Worm (Caenorhabditis elegans) whole organism, L2 larva: ENCODE measurements around the gene F44F4.15.

ENCODE experiments used
- C34F6.9 ChIP-seq: fragments of 150-350 bp; optimal IDR thresholded peaks from 2 replicates; lab custom pipeline; 2014; ENCODE audit warnings: missing biosample characterization, missing genetic modification characterization
- R02D3.7 ChIP-seq: fragments of 150-350 bp; optimal IDR thresholded peaks from 2 replicates; lab custom pipeline; 2014; ENCODE audit warnings: missing biosample characterization, missing genetic modification characterization
- Y55F3AM.14 ChIP-seq: fragments of 200-800 bp; sonication (Bioruptor generic); optimal IDR thresholded peaks from 2 replicates; lab custom pipeline; 2018; ENCODE audit warnings: mild to moderate bottlenecking, missing genetic modification characterization, missing compliant biosample characterization
- alr-1 ChIP-seq: fragments of 150-350 bp; optimal IDR thresholded peaks from 2 replicates; lab custom pipeline; 2014; ENCODE audit warnings: missing biosample characterization, missing genetic modification characterization
- ama-1 ChIP-seq: fragments of 150-350 bp; optimal IDR thresholded peaks from 2 replicates; lab custom pipeline; 2018; ENCODE audit warnings: inconsistent platforms
- blmp-1 ChIP-seq: sonication (generic microtip); optimal IDR thresholded peaks from 2 replicates; lab custom pipeline; 2017; ENCODE audit warnings: missing genetic modification characterization, mild to moderate bottlenecking, missing compliant biosample characterization, antibody characterized with exemption, moderate library complexity; ENCODE audit not compliant: insufficient read depth
- ceh-82 ChIP-seq: fragments of 150-350 bp; optimal IDR thresholded peaks from 2 replicates; lab custom pipeline; 2014; ENCODE audit warnings: missing biosample characterization, missing genetic modification characterization
- crh-2 ChIP-seq: sonication (generic microtip); optimal IDR thresholded peaks from 2 replicates; lab custom pipeline; 2017; ENCODE audit warnings: missing biosample characterization, missing genetic modification characterization
- egl-27 ChIP-seq: sonication (generic microtip); optimal IDR thresholded peaks from 3 replicates; lab custom pipeline; 2017; ENCODE audit warnings: missing biosample characterization, missing genetic modification reagents, missing genetic modification characterization
- elt-1 ChIP-seq: fragments of 150-350 bp; optimal IDR thresholded peaks from 2 replicates; lab custom pipeline; 2014; ENCODE audit warnings: missing biosample characterization, missing genetic modification characterization
- fos-1 ChIP-seq: fragments of 150-350 bp; optimal IDR thresholded peaks from 2 replicates; lab custom pipeline; 2014; ENCODE audit warnings: missing biosample characterization, missing genetic modification characterization
- gmeb-1 ChIP-seq: fragments of 150-350 bp; optimal IDR thresholded peaks from 2 replicates; lab custom pipeline; 2014; ENCODE audit warnings: missing biosample characterization, missing genetic modification characterization
- lin-11 ChIP-seq: fragments of 150-350 bp; sonication (generic microtip); optimal IDR thresholded peaks from 2 replicates; lab custom pipeline; 2014; ENCODE audit warnings: missing biosample characterization, missing genetic modification characterization, inconsistent platforms, mixed read lengths
- lin-13 ChIP-seq: fragments of 150-350 bp; optimal IDR thresholded peaks from 2 replicates; lab custom pipeline; 2014; ENCODE audit warnings: missing biosample characterization, missing genetic modification reagents, missing genetic modification characterization
- lin-39 ChIP-seq: fragments of 150-350 bp; optimal IDR thresholded peaks from 2 replicates; lab custom pipeline; 2014; ENCODE audit warnings: missing biosample characterization, missing genetic modification reagents, missing genetic modification characterization
- lsy-2 ChIP-seq, 2 experiments: fragments of 150-350 bp in 1 of 2; sonication (generic microtip) in 1 of 2; optimal IDR thresholded peaks; 2 replicates each; lab custom pipeline; 2014 to 2017; ENCODE audit warnings: missing biosample characterization in 2 of 2, missing genetic modification characterization in 2 of 2
- mbf-1 ChIP-seq: sonication (generic microtip); optimal IDR thresholded peaks from 2 replicates; lab custom pipeline; 2017; ENCODE audit warnings: missing biosample characterization, missing genetic modification characterization
- mdl-1 ChIP-seq, 2 experiments: fragments of 150-350 bp in 1 of 2; sonication (generic microtip) in 1 of 2; optimal IDR thresholded peaks; 2 replicates each; lab custom pipeline; 2017; ENCODE audit warnings: missing biosample characterization in 2 of 2, missing genetic modification characterization in 2 of 2
- nhr-10 ChIP-seq: sonication (generic microtip); optimal IDR thresholded peaks from 2 replicates; lab custom pipeline; 2017; ENCODE audit warnings: missing biosample characterization, missing genetic modification characterization
- nhr-12 ChIP-seq: fragments of 150-350 bp; optimal IDR thresholded peaks from 2 replicates; lab custom pipeline; 2014; ENCODE audit warnings: missing biosample characterization, missing genetic modification characterization
- nhr-129 ChIP-seq: fragments of 150-350 bp; optimal IDR thresholded peaks from 2 replicates; lab custom pipeline; 2014; ENCODE audit warnings: missing biosample characterization, missing genetic modification characterization
- nhr-25 ChIP-seq: fragments of 150-350 bp; sonication (generic microtip); optimal IDR thresholded peaks from 3 replicates; lab custom pipeline; 2014; ENCODE audit warnings: missing biosample characterization, missing genetic modification characterization
- nhr-6 ChIP-seq: fragments of 150-350 bp; optimal IDR thresholded peaks from 2 replicates; lab custom pipeline; 2014; ENCODE audit warnings: missing biosample characterization, missing genetic modification characterization
- nhr-77 ChIP-seq: fragments of 150-350 bp; optimal IDR thresholded peaks from 2 replicates; lab custom pipeline; 2014; ENCODE audit warnings: missing biosample characterization, missing genetic modification characterization
- sem-4 ChIP-seq: fragments of 150-350 bp; optimal IDR thresholded peaks from 2 replicates; lab custom pipeline; 2014; ENCODE audit warnings: missing biosample characterization, missing genetic modification reagents, missing genetic modification characterization
- skn-1 ChIP-seq: sonication (generic microtip); optimal IDR thresholded peaks from 2 replicates; lab custom pipeline; 2017; ENCODE audit warnings: missing biosample characterization, missing genetic modification characterization
- unc-39 ChIP-seq: fragments of 150-350 bp; optimal IDR thresholded peaks from 2 replicates; lab custom pipeline; 2014; ENCODE audit warnings: missing biosample characterization, missing genetic modification characterization
- unc-62 ChIP-seq: fragments of 150-350 bp; optimal IDR thresholded peaks from 2 replicates; lab custom pipeline; 2014; ENCODE audit warnings: missing biosample characterization, missing genetic modification reagents, missing genetic modification characterization
- ztf-11 ChIP-seq: sonication (generic microtip); optimal IDR thresholded peaks from 2 replicates; lab custom pipeline; 2017; ENCODE audit warnings: missing biosample characterization, missing genetic modification characterization
- ztf-4 ChIP-seq: fragments of 150-350 bp; optimal IDR thresholded peaks from 2 replicates; lab custom pipeline; 2014; ENCODE audit warnings: missing biosample characterization, missing genetic modification characterization

F44F4.15 gene

DNA sequence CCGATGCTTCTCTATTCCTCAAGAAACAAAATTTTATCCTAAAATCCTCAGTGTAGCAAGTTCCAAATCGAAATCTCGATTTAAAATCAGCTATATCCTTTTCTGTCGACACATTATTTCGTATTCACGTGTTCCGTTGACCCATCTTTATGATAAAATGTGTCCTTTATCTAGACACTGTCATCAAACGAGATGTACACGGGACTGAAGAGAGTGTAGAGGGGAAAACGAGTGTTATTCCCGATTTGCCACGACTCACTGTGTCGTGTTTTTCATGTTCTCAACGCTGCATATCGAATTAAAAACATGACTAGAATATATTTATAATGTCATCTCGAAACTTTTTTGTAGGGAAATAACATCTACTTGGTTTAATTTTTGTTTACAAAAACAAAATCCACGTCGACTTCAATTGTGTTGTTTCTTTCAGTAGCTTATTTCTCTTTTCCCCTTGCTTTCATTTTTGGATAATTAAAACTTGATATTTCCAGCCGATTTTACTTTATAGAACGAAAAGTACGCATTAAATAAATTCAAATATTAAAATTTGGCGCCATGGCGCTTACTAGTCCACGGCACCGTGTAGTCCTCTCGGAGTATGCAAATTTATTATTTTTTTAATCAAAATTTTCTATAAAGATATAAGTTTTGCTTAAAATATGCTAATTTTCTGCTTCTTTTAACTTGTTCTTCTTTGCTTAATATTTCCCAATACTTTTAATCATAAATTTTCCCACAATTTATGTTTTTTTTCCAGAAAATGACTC, 11.5 kb downstream of the F44F4.15 start, which contains the start of gene metr-1 (continued):
- TF ChIP-seq nhr-129 (tag; lab: Kevin White, UChicago) = no peak
- no peak for TF ChIP-seq nhr-6 (tag; lab: Kevin White, UChicago)
- TF ChIP-seq nhr-10 (tag; lab: Kevin White, UChicago) = no peak
- TF ChIP-seq R02D3.7 (tag; lab: Kevin White, UChicago) = no peak
- no peak for TF ChIP-seq sem-4 (tag; lab: Kevin White, UChicago)
- TF ChIP-seq unc-62 = no peak
- no peak for TF ChIP-seq lin-39 (tag; lab: Kevin White, UChicago)
- no peak for TF ChIP-seq nhr-77 (tag; lab: Kevin White, UChicago)

DNA sequence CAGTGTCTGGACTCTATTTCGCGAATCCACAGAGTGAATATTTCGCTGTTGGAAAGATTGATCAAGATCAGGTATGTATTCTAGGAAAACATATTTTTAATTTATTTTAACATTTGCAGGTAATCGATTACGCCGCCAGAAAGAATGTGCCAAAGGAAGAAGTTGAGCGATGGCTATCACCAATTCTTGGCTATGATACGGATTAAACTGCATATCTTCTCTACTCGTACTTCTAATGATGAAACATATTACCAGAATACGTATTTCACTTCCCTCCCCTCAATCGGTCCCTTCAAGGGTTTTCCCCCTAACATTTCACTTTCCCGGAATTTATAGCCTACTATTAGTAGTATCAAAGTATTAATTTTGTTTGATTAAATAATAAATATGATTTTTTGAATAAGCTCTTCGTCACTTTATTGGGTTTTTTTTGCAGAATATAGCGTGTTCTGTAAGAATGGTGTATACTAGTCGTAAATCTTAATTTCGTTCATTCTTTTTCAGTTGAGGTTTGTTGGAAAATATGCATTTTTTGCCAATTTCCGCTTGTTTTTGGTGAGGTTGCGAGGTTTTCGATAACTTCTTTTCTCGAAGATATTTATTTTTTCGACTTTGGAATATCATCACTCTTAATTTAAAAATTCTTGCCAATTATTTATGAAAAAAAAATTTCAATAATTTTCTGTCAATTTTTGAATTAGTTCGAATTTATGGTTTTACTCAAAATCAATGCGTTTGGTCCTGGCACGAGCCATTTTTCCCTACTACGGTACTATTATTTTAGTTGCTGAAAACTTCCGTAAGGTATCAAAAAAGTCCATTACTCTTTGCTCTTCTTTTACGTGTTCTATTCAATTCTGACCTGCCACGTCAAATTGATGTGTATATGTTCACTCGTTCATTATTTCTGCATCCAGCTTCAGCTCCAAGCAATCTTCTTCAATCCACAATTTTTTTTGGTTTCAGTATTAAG, 16.5 kb downstream of the F44F4.15 start:
- no peak for TF ChIP-seq fos-1 (tag; lab: Kevin White, UChicago)

DNA sequence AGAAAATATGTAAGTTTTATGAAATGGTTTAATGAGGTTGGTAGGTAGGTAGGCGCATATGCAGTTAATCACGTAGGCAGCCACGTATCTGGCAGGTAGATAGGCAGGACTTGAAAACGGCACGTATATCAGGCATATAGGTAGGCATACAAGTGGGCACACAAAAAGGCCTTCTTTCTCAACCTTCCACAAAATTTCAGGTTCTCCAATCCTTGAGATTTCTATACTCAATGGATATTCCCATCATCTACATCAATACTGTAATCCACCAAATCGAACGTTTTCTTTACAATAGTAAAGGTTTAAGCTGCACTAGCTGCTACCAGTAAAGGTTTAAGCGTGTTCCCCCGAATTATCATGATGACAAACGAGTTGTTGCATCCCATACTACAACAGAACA, 17.8 kb downstream of the F44F4.15 start:
- no peak for TF ChIP-seq Y55F3AM.14
- TF ChIP-seq ztf-11 (tag; lab: Kevin White, UChicago) = no peak
- no peak for TF ChIP-seq lsy-2 (tag; optimal IDR thresholded peaks at IDR 0.05; lab: Kevin White, UChicago)
- TF ChIP-seq nhr-25 = no peak
- TF ChIP-seq blmp-1 (tag; lab: Kevin White, UChicago) = no peak
- TF ChIP-seq ceh-82 (tag; lab: Kevin White, UChicago) = no peak
- no peak for TF ChIP-seq C34F6.9 (tag; lab: Kevin White, UChicago)
- no peak for TF ChIP-seq mdl-1 (tag; optimal IDR thresholded peaks at IDR 0.05; lab: Kevin White, UChicago)
- TF ChIP-seq, all 48 proteins: peak for 0

DNA sequence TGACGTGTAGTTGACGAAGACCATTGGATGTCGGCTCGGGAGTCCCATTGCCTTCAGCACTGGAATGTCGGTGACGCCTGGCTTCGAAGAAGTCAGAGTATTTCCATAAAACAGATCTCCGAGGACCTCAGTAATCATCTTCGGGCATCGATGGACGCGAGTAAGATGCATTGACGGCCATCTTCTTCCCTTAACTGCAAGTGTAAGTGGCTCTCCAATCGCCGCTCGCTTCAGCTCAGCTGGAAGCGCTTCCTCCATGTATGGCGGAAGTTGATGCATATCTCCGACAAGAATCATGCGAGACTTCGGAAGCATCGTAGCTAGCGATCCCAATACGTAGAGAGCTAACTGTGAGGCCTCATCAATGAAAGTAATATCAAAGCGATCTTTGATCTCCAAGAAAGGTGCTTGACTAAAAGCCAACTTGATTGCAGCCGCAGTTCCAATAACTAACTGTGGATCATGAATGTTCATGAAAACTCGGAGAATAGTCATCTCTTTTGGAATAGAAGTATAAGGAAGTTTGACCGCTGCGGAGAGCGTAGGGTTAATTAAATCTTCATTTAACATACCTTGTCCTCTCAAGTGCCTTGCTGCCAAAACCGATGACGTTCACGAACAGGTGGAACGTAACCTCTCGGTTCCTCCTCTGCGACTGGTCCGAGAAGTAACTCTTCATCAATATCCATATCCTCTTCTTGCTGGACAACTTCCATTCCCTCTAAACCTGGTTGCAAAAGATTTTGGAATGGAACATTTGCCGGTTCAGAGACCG, 19.7 kb downstream of the F44F4.15 start:
- TF ChIP-seq unc-39 = no peak

ce11 chrII:10934786-10935185, 20.3 kb downstream of the F44F4.15 start, which contains the start of gene R03D7.2:
Gene R03D7.2 (minus strand): TSS chrII:10935184.
- TF ChIP-seq C34F6.9 (tag; lab: Kevin White, UChicago) (no peak), egl-27 (no peak), R02D3.7 (tag; lab: Kevin White, UChicago) (no peak), gmeb-1 (tag; lab: Kevin White, UChicago) (no peak), nhr-6 (tag; lab: Kevin White, UChicago) (no peak), ztf-4 (tag; lab: Kevin White, UChicago) (no peak), crh-2 (no peak), elt-1 (tag; lab: Kevin White, UChicago) (no peak), alr-1 (tag; lab: Kevin White, UChicago) (no peak), nhr-77 (tag; lab: Kevin White, UChicago) (no peak), nhr-10 (tag; lab: Kevin White, UChicago) (no peak), lin-39 (tag; lab: Kevin White, UChicago) (no peak), mbf-1 (tag; lab: Kevin White, UChicago) (no peak), nhr-129 (tag; lab: Kevin White, UChicago) (no peak), skn-1 (tag; lab: Kevin White, UChicago) (no peak), ama-1 (no peak), lsy-2 (tag; optimal IDR thresholded peaks at IDR 0.05; lab: Kevin White, UChicago) (no peak), lin-11 (tag; lab: Kevin White, UChicago) (no peak), nhr-12 (tag; lab: Kevin White, UChicago) (no peak), lin-13 (GFP tag; lab: Kevin White, UChicago) (no peak)
